Worm (Caenorhabditis elegans): Measurements from ENCODE around the gene psmd-9.
A peak's percentile ranks its signal among the peaks of the same experiment; 100 is the strongest.

The psmd-9 gene

DNA sequence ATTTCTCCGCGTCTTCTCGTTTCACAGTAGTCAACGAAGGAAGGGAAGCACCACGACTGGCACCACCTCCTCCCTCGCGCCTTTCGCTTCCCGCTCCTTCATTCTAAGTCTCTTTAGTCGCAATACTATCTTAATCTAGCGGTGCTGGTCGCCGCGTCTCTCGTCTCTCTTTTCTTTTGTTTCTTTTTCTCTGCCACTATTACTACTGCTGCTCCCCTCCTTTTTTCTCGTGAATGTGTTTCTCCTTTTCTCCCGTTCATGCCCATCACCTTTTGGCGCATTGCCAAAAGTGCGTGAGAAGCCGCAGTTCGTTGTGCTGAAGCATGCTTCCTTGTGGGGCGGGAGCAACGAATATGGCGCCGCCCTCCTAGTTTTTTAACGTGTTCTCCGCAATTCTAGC, 24.6 kb downstream of the psmd-9 start (continued):
- TF ChIP-seq Y48G9A.11 (GFP tag; IDR thresholded peaks at IDR 0.05) (no peak), madf-9 (GFP tag; conservative IDR thresholded peaks at IDR 0.05) (peak; percentile 31; the same call in 1 of the 2 replicates), mxl-2 (GFP tag; conservative IDR thresholded peaks at IDR 0.05) (no peak), mes-2 (tag; optimal IDR thresholded peaks at IDR 0.05; ENCODE audit: poor library complexity, severe bottlenecking) (peak; percentile 83), Y105C5A.15 (GFP tag; IDR thresholded peaks at IDR 0.05) (no peak), madf-5 (GFP tag; IDR thresholded peaks at IDR 0.05) (no peak), saeg-2 (GFP tag; IDR thresholded peaks at IDR 0.05) (no peak), arid-1 (GFP tag; conservative IDR thresholded peaks at IDR 0.05) (peak; percentile 23; the same call in 1 of the 2 replicates), zip-11 (GFP tag; IDR thresholded peaks at IDR 0.05) (no peak), snpc-4 (tag; optimal IDR thresholded peaks at IDR 0.05) (no peak), mdt-29 (GFP tag; IDR thresholded peaks at IDR 0.05) (no peak), daf-12 (tag; optimal IDR thresholded peaks at IDR 0.05) (no peak)

DNA sequence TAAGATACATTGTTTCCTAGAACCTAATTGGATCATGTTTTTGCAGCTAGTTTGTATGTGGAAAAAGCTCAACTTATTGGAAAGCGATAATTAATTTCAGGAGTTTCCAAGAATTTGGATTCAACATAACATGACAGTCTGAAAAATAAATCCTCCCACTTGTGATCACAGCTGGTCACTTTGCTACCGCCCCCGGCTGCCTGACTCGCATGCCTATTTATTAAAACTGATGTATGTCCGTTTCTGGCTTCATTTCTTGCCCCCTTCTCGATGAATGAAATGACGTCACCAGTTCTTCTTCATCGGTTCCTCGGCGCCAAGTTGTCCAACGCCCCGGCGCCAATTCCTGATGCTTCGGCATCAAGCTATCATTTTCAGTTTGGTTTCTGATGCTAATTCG, 25.1 kb downstream of the psmd-9 start:
- TF ChIP-seq nhr-11 (tag; optimal IDR thresholded peaks at IDR 0.05) (no peak), dmd-6 (GFP tag; IDR thresholded peaks at IDR 0.05) (peak; percentile 8; the same call in 1 of the 2 replicates), daf-16 (GFP tag; optimal IDR thresholded peaks at IDR 0.05) (no peak), daf-16 (tag; optimal IDR thresholded peaks at IDR 0.05) (no peak), hmg-1.1 (GFP tag; IDR thresholded peaks at IDR 0.05) (0 out of 2 replicates have a peak, but pooled peaks have one; percentile 23), mep-1 (tag; optimal IDR thresholded peaks at IDR 0.05) (no peak), ceh-20 (GFP tag; IDR thresholded peaks at IDR 0.05) (0 out of 2 replicates have a peak, but pooled peaks have one; percentile 16), lin-1 (GFP tag; IDR thresholded peaks at IDR 0.05) (no peak), nhr-42 (GFP tag; IDR thresholded peaks at IDR 0.05) (no peak), rbr-2 (tag; optimal IDR thresholded peaks at IDR 0.05) (no peak), aha-1 (tag) (peak; percentile 93), tag-97 (GFP tag; IDR thresholded peaks at IDR 0.05) (no peak)

ce11 chrII:6927603-6928002, 25.7 kb downstream of the psmd-9 start, which contains the start of gene F22D3.4:
Gene F22D3.4, minus strand, starts transcription at chrII:6927603.
- TF ChIP-seq nhr-28 (tag; optimal IDR thresholded peaks at IDR 0.05) (peak; percentile 72), nhr-77 (tag; optimal IDR thresholded peaks at IDR 0.05) (peak; percentile 0), hlh-11 (tag; optimal IDR thresholded peaks at IDR 0.05) (peak; percentile 17), pqm-1 (tag; optimal IDR thresholded peaks at IDR 0.05) (peak; percentile 44), daf-16 (GFP tag; optimal IDR thresholded peaks at IDR 0.05) (no peak), daf-16 (tag; optimal IDR thresholded peaks at IDR 0.05) (peak; percentile 11), dmd-6 (GFP tag; IDR thresholded peaks at IDR 0.05) (peak; percentile 34), F44E2.7 (GFP tag; IDR thresholded peaks at IDR 0.05) (no peak), mdl-1 (tag; optimal IDR thresholded peaks at IDR 0.05) (no peak), aha-1 (tag) (peak; percentile 33), lir-3 (tag; optimal IDR thresholded peaks at IDR 0.05) (no peak), F49E8.2 (tag; optimal IDR thresholded peaks at IDR 0.05; ENCODE audit: borderline replicate concordance) (no peak), T20F7.1 (GFP tag; optimal IDR thresholded peaks at IDR 0.05) (no peak), lin-1 (GFP tag; IDR thresholded peaks at IDR 0.05) (0 out of 2 replicates have a peak, but pooled peaks have one; percentile 35), zfp-3 (GFP tag; conservative IDR thresholded peaks at IDR 0.05) (no peak), ceh-82 (tag; optimal IDR thresholded peaks at IDR 0.05) (no peak), mep-1 (tag; optimal IDR thresholded peaks at IDR 0.05) (no peak), tag-97 (GFP tag; IDR thresholded peaks at IDR 0.05) (no peak), php-3 (GFP tag; IDR thresholded peaks at IDR 0.05) (0 out of 2 replicates have a peak, but pooled peaks have one; percentile 12), gei-8 (GFP tag; optimal IDR thresholded peaks at IDR 0.05) (no peak), arid-1 (GFP tag; conservative IDR thresholded peaks at IDR 0.05) (no peak), cey-2 (tag; optimal IDR thresholded peaks at IDR 0.05; ENCODE audit: borderline replicate concordance, insufficient read depth) (no peak), duxl-1 (tag; optimal IDR thresholded peaks at IDR 0.05; ENCODE audit: poor library complexity) (no peak), ceh-44 (GFP tag; IDR thresholded peaks at IDR 0.05) (no peak), unc-62 (GFP tag; optimal IDR thresholded peaks at IDR 0.05 in 1 of 2) (peak in 1 of 2 experiments; percentile 56), unc-62 (tag; optimal IDR thresholded peaks at IDR 0.05) (no peak), mxl-2 (GFP tag; conservative IDR thresholded peaks at IDR 0.05) (no peak), hlh-30 (tag; optimal IDR thresholded peaks at IDR 0.05; ENCODE audit: insufficient read depth) (peak; percentile 68)

Data from whole organism, L4 larva.